Worm (Caenorhabditis elegans): ENCODE data around the gene C30H6.9.

DNA sequence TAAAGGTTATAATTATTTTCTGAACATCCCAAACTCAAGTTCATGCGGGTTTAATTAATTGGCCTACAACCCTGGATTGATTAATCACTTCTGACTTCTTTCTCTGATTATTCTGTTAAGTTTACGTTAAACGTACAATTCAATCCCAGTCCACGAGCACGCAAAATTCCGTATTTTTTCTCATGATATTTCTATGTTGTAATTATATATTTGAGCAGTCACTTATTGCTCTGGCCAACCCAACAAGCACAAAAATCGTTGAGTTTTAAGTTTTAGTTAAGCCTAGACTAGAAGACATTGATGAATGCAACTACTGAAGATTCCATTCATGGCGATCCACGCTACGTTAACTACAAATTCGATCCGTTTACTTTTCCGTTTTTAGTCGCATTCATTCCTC is 15.9 kb upstream of the C30H6.9 start, which contains the start of gene sru-15:
- TF ChIP-seq Y105C5A.15 (GFP tag; IDR thresholded peaks at IDR 0.05) (no peak), ces-1 (GFP tag; optimal IDR thresholded peaks at IDR 0.05) (no peak), zfp-2 (tag; optimal IDR thresholded peaks at IDR 0.05) (no peak), pqm-1 (tag; optimal IDR thresholded peaks at IDR 0.05) (no peak), nhr-11 (tag; optimal IDR thresholded peaks at IDR 0.05) (no peak), F37D6.2 (tag; optimal IDR thresholded peaks at IDR 0.05) (no peak), nhr-102 (tag; optimal IDR thresholded peaks at IDR 0.05) (no peak)

Data from whole organism, L4 larva.